Fruit fly (Drosophila melanogaster) whole organism, embryonic: ENCODE data around the gene mthl9.

Experiments used
- BtbVII ChIP-seq: fragments of 200-800 bp; sonication (Bioruptor generic); optimal IDR thresholded peaks from 3 replicates; lab custom pipeline; 2017; ENCODE audit warnings: missing biosample characterization, mild to moderate bottlenecking, missing genetic modification characterization
- CG10462 ChIP-seq: fragments of 200-800 bp; sonication (Bioruptor generic); optimal IDR thresholded peaks from 2 replicates; lab custom pipeline; 2016; ENCODE audit warnings: missing biosample characterization, missing genetic modification characterization
- CG13287 ChIP-seq: fragments of 200-800 bp; sonication (Bioruptor generic); IDR thresholded peaks from 2 replicates; pipeline ENCODE4 v1.3.6; 2022; ENCODE audit warnings: missing biosample characterization, missing genetic modification characterization; ENCODE audit not compliant: partially characterized antibody
- CG13894 ChIP-seq: fragments of 200-800 bp; sonication (Bioruptor generic); optimal IDR thresholded peaks from 3 replicates; lab custom pipeline; 2018; ENCODE audit warnings: missing biosample characterization, mild to moderate bottlenecking, missing genetic modification characterization, moderate library complexity
- CG14050 ChIP-seq: fragments of 200-800 bp; sonication (Bioruptor generic); IDR thresholded peaks from 3 replicates; pipeline ENCODE4 v1.3.6; 2022; ENCODE audit warnings: missing biosample characterization, missing genetic modification characterization
- CG18476 ChIP-seq: fragments of 200-800 bp; sonication (Bioruptor generic); optimal IDR thresholded peaks from 2 replicates; lab custom pipeline; 2016; ENCODE audit warnings: missing biosample characterization, mild to moderate bottlenecking, missing genetic modification characterization
- CG3065 ChIP-seq: fragments of 200-800 bp; sonication (Bioruptor generic); optimal IDR thresholded peaks from 2 replicates; lab custom pipeline; 2016; ENCODE audit warnings: missing biosample characterization, missing genetic modification characterization
- CG34224 ChIP-seq: fragments of 200-800 bp; sonication (Bioruptor generic); IDR thresholded peaks from 3 replicates; pipeline ENCODE4 v1.3.6; 2022; ENCODE audit warnings: missing biosample characterization, missing genetic modification characterization; ENCODE audit not compliant: partially characterized antibody
- CG34376 ChIP-seq: fragments of 200-800 bp; sonication (Bioruptor generic); optimal IDR thresholded peaks from 2 replicates; lab custom pipeline; 2018; ENCODE audit warnings: missing biosample characterization, mild to moderate bottlenecking, missing genetic modification characterization
- CG42726 ChIP-seq: fragments of 200-800 bp; sonication (Bioruptor generic); IDR thresholded peaks from 2 replicates; pipeline ENCODE4 v1.3.6; 2022; ENCODE audit warnings: missing biosample characterization, missing genetic modification characterization; ENCODE audit not compliant: partially characterized antibody
- CG6254 ChIP-seq: fragments of 200-800 bp; sonication (Bioruptor generic); optimal IDR thresholded peaks from 3 replicates; lab custom pipeline; 2017; ENCODE audit warnings: mild to moderate bottlenecking, missing biosample characterization, missing genetic modification reagents, missing genetic modification characterization
- CG6272 ChIP-seq: fragments of 200-800 bp; sonication (Bioruptor generic); IDR thresholded peaks from 2 replicates; pipeline ENCODE4 v1.3.6; 2022; ENCODE audit warnings: missing biosample characterization, missing genetic modification characterization
- CG6854 ChIP-seq: fragments of 200-800 bp; sonication (Bioruptor generic); optimal IDR thresholded peaks from 3 replicates; lab custom pipeline; 2017; ENCODE audit warnings: missing biosample characterization, mild to moderate bottlenecking, missing genetic modification characterization
- CG7372 ChIP-seq: fragments of 200-800 bp; sonication (Bioruptor generic); IDR thresholded peaks from 2 replicates; pipeline ENCODE4 v1.3.6; 2022; ENCODE audit warnings: missing biosample characterization, missing genetic modification characterization
- CoRest ChIP-seq: fragments of 200-800 bp; sonication (Bioruptor generic); optimal IDR thresholded peaks from 3 replicates; lab custom pipeline; 2018; ENCODE audit warnings: missing biosample characterization, mild to moderate bottlenecking, missing genetic modification characterization, moderate library complexity
- CrebB ChIP-seq: fragments of 200-800 bp; sonication (Bioruptor generic); optimal IDR thresholded peaks from 3 replicates; lab custom pipeline; 2018; ENCODE audit warnings: missing biosample characterization, mild to moderate bottlenecking, missing genetic modification characterization
- D ChIP-seq, 2 experiments: fragments of 200-800 bp in 1 of 2; fragments of >200 bp in 1 of 2; sonication (Bioruptor generic) in 1 of 2; optimal IDR thresholded peaks; 2 replicates in 1 of 2; 3 replicates in 1 of 2; lab custom pipeline; 2017; ENCODE audit warnings: mild to moderate bottlenecking in 1 of 2, missing biosample characterization in 1 of 2, missing genetic modification characterization in 1 of 2, missing genetic modification reagents in 1 of 2
- D19A ChIP-seq: fragments of 200-800 bp; optimal IDR thresholded peaks from 3 replicates; lab custom pipeline; 2019; ENCODE audit warnings: missing biosample characterization, mild to moderate bottlenecking, missing genetic modification characterization, moderate library complexity
- D19B ChIP-seq: fragments of 200-800 bp; sonication (Bioruptor generic); optimal IDR thresholded peaks from 2 replicates; lab custom pipeline; 2017; ENCODE audit warnings: missing biosample characterization, mild to moderate bottlenecking, missing genetic modification characterization
- Dbx ChIP-seq: fragments of 200-800 bp; sonication (Bioruptor generic); IDR thresholded peaks from 3 replicates; pipeline ENCODE4 v1.3.6; 2022; ENCODE audit warnings: missing biosample characterization, missing genetic modification characterization
- Doc2 ChIP-seq: fragments of 200-800 bp; sonication (Bioruptor generic); IDR thresholded peaks from 2 replicates; pipeline ENCODE4 v1.3.6; 2022; ENCODE audit warnings: missing biosample characterization, missing genetic modification characterization
- Dp ChIP-seq: fragments of 200-800 bp; sonication (Bioruptor generic); optimal IDR thresholded peaks from 2 replicates; lab custom pipeline; 2018; ENCODE audit warnings: missing biosample characterization, mild to moderate bottlenecking, missing genetic modification characterization, moderate library complexity
- Fer1 ChIP-seq: fragments of 200-800 bp; sonication (Bioruptor generic); optimal IDR thresholded peaks from 2 replicates; lab custom pipeline; 2017; ENCODE audit warnings: missing biosample characterization, mild to moderate bottlenecking, missing genetic modification characterization
- GATAe ChIP-seq: fragments of 200-800 bp; sonication (Bioruptor generic); conservative IDR thresholded peaks from 2 replicates; pipeline ENCODE4 v1.3.6; 2022; ENCODE audit warnings: missing biosample characterization, missing genetic modification characterization
- Hand ChIP-seq: fragments of 200-800 bp; sonication (Bioruptor generic); optimal IDR thresholded peaks from 2 replicates; lab custom pipeline; 2017; ENCODE audit warnings: mild to moderate bottlenecking, missing biosample characterization, missing genetic modification reagents, missing genetic modification characterization
- HmgZ ChIP-seq: fragments of 200-800 bp; sonication (Bioruptor generic); optimal IDR thresholded peaks from 2 replicates; lab custom pipeline; 2018; ENCODE audit warnings: missing biosample characterization, mild to moderate bottlenecking, missing genetic modification characterization
- Hr51 ChIP-seq, 2 experiments: fragments of 200-800 bp; sonication (Bioruptor generic); optimal IDR thresholded peaks; 2 replicates in 1 of 2; 3 replicates in 1 of 2; lab custom pipeline; 2016 to 2018; ENCODE audit warnings: missing biosample characterization in 2 of 2, missing genetic modification characterization in 2 of 2, mild to moderate bottlenecking in 1 of 2, moderate library complexity in 1 of 2
- Med ChIP-seq: fragments of 200-800 bp; sonication (Bioruptor generic); peaks from one replicate; lab custom pipeline; 2016; ENCODE audit warnings: missing biosample characterization, missing genetic modification characterization, mild to moderate bottlenecking, inconsistent platforms, moderate library complexity
- Pdp1 ChIP-seq, 2 experiments: fragments of 200-800 bp; sonication (Bioruptor generic); optimal IDR thresholded peaks; 3 replicates each; lab custom pipeline; 2016; ENCODE audit warnings: missing biosample characterization in 2 of 2, missing genetic modification characterization in 2 of 2, mild to moderate bottlenecking in 1 of 2, moderate library complexity in 1 of 2
- Trl ChIP-seq, 3 experiments: fragments of >200 bp in 2 of 3; fragments of 200-800 bp in 1 of 3; sonication (Bioruptor generic) in 1 of 3; optimal IDR thresholded peaks; 2 replicates in 1 of 3; 3 replicates in 2 of 3; lab custom pipeline; 2016 to 2017; ENCODE audit warnings: missing biosample characterization in 1 of 3, missing genetic modification characterization in 1 of 3
- amos ChIP-seq: fragments of 200-800 bp; sonication (Bioruptor generic); IDR thresholded peaks from 2 replicates; pipeline ENCODE4 v1.3.6; 2022; ENCODE audit warnings: missing biosample characterization, missing genetic modification characterization; ENCODE audit not compliant: partially characterized antibody
- bigmax ChIP-seq: fragments of 200-800 bp; sonication (Bioruptor generic); optimal IDR thresholded peaks from 2 replicates; lab custom pipeline; 2018; ENCODE audit warnings: missing biosample characterization, mild to moderate bottlenecking, missing genetic modification characterization
- chinmo ChIP-seq: fragments of 200-800 bp; sonication (Bioruptor generic); IDR thresholded peaks from 4 replicates; pipeline ENCODE4 v1.3.6; 2022; ENCODE audit warnings: missing biosample characterization, missing genetic modification characterization; ENCODE audit not compliant: partially characterized antibody
- exex ChIP-seq: fragments of 200-800 bp; sonication (Bioruptor generic); optimal IDR thresholded peaks from 4 replicates; lab custom pipeline; 2018; ENCODE audit warnings: missing biosample characterization, mild to moderate bottlenecking, missing genetic modification characterization, moderate library complexity
- kay ChIP-seq: fragments of 200-800 bp; sonication (Bioruptor generic); optimal IDR thresholded peaks from 2 replicates; lab custom pipeline; 2016; ENCODE audit warnings: missing biosample characterization, missing genetic modification characterization
- ken ChIP-seq: fragments of 200-800 bp; sonication (Bioruptor generic); IDR thresholded peaks from 3 replicates; pipeline ENCODE4 v1.3.6; 2022; ENCODE audit warnings: missing biosample characterization, missing genetic modification characterization
- pzg ChIP-seq: fragments of 200-800 bp; sonication (Bioruptor generic); optimal IDR thresholded peaks from 3 replicates; lab custom pipeline; 2018; ENCODE audit warnings: missing biosample characterization, mild to moderate bottlenecking, missing genetic modification characterization, moderate library complexity
- slbo ChIP-seq: fragments of 200-800 bp; sonication (Bioruptor generic); IDR thresholded peaks from 2 replicates; pipeline ENCODE4 v1.3.6; 2022; ENCODE audit warnings: missing biosample characterization, missing genetic modification characterization
- sug ChIP-seq: fragments of 200-800 bp; optimal IDR thresholded peaks from 2 replicates; lab custom pipeline; 2019; ENCODE audit warnings: missing biosample characterization, mild to moderate bottlenecking, missing genetic modification characterization, moderate library complexity
- unc-4 ChIP-seq: fragments of 200-800 bp; sonication (Bioruptor generic); IDR thresholded peaks from 2 replicates; pipeline ENCODE4 v1.3.6; 2022; ENCODE audit warnings: missing biosample characterization, missing genetic modification characterization; ENCODE audit not compliant: partially characterized antibody
- z ChIP-seq: fragments of 200-800 bp; sonication (Bioruptor generic); IDR thresholded peaks from 3 replicates; pipeline ENCODE4 v1.3.6; 2022; ENCODE audit warnings: missing biosample characterization, missing genetic modification characterization

mthl9 gene

DNA sequence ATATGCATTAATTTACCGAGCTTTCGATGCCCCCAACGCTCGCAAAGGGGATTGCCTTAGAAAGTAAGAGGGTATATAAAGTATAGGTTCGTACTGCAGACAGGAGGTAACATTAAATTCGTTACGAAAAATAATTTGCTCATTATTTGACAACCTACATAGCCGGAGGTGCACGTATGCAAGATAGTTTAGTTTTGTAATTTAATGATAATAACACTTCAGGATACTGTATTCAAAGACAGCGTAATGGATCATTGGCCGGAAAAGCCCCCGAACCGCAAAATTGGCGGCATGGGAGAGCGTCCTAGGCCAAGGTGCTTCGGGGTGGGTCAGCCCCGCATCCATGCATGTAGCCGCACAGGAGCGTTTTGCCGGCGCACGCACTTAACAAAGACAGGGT is 19.8 kb downstream of the mthl9 start (continued):
- TF ChIP-seq Dp (GFP tag; lab: Kevin White, UChicago) (no peak), CG3065 (no peak), D19B (GFP tag; lab: Kevin White, UChicago) (no peak), pzg (GFP tag; lab: Kevin White, UChicago) (no peak), CG14050 (no peak), slbo (peak; percentile 22; the same call in 1 of the 2 replicates), CG10462 (no peak), CG7372 (GFP tag; lab: Robert Waterston, UW) (no peak), Hr51 (GFP tag; optimal IDR thresholded peaks at IDR 0.05; lab: Kevin White, UChicago) (no peak), CG6272 (no peak), unc-4 (GFP tag; lab: Robert Waterston, UW) (no peak)
- TF ChIP-seq, all 482 proteins: peak for 9

DNA sequence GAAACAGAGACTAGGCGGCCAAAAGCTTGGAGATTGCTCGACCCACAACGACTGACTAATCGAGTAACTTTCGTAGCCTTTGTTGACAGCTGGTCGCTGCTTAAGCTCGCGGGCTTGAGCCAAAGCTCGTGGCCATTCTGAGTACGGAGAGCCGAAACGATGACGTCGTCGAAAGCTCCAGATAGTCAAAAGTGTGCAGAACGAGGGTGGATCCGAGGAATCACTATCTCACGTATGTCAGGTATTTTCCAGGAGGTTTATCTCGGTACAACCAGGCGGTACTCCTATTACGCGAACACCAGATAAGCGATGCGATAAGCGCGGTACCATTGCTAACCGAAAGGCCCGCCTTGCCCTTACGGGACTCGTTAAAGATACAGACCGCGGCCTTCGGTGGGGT is 20.5 kb downstream of the mthl9 start:
- TF ChIP-seq Pdp1 (GFP tag; optimal IDR thresholded peaks at IDR 0.05; lab: Kevin White, UChicago) (peak in 1 of 2 experiments; percentile 76), ken (GFP tag; lab: Robert Waterston, UW) (0 out of 3 replicates have a peak, but pooled peaks have one; percentile 21), amos (peak; percentile 45; the same call in 1 of the 2 replicates), CG6854 (GFP tag; lab: Kevin White, UChicago) (peak; percentile 34), Trl (optimal IDR thresholded peaks at IDR 0.05; lab: Kevin White, UChicago) (peak in 1 of 2 experiments; percentile 8), Trl (GFP tag; optimal IDR thresholded peaks at IDR 0.05; lab: Kevin White, UChicago) (no peak), sug (tag; lab: Kevin White, UChicago) (peak; percentile 64), CG13894 (tag; lab: Kevin White, UChicago) (peak; percentile 94), CG34376 (GFP tag; lab: Kevin White, UChicago) (peak; percentile 75), GATAe (0 out of 2 replicates have a peak, but pooled peaks have one; percentile 28), Fer1 (GFP tag; lab: Kevin White, UChicago) (peak; percentile 50), bigmax (GFP tag; lab: Kevin White, UChicago) (no peak), HmgZ (tag; lab: Kevin White, UChicago) (peak; percentile 18), D (optimal IDR thresholded peaks at IDR 0.05; lab: Kevin White, UChicago) (no peak), D (GFP tag; optimal IDR thresholded peaks at IDR 0.05; lab: Kevin White, UChicago) (no peak), D19A (no peak), Dbx (peak; percentile 30; the same call in 1 of the 3 replicates), chinmo (GFP tag; lab: Robert Waterston, UW) (peak; percentile 71; the same call in 3 of the 4 replicates), CG13287 (GFP tag; lab: Robert Waterston, UW) (peak; percentile 35; the same call in 1 of the 2 replicates), CrebB (tag; lab: Kevin White, UChicago) (peak; percentile 24), z (GFP tag; lab: Robert Waterston, UW) (peak; percentile 94), exex (tag; lab: Kevin White, UChicago) (peak; percentile 60), CoRest (tag; lab: Kevin White, UChicago) (no peak), CG42726 (0 out of 2 replicates have a peak, but pooled peaks have one; percentile 5), Hand (GFP tag; lab: Kevin White, UChicago) (peak; percentile 14), CG34224 (GFP tag; lab: Robert Waterston, UW) (0 out of 3 replicates have a peak, but pooled peaks have one; percentile 43), Doc2 (GFP tag; lab: Robert Waterston, UW) (no peak), CG18476 (GFP tag; lab: Kevin White, UChicago) (peak; percentile 87), kay (peak; percentile 12), Med (GFP tag; lab: Kevin White, UChicago) (peak; percentile 28), BtbVII (peak; percentile 87), CG6254 (GFP tag; lab: Kevin White, UChicago) (no peak), D19B (GFP tag; lab: Kevin White, UChicago) (no peak)
